Fruit fly (Drosophila melanogaster) whole organism, embryonic: ENCODE measurements around the gene Ubc6.
A peak's percentile ranks its signal among the peaks of the same experiment; 100 is the strongest.

Source experiments
- Abd-B ChIP-seq: fragments of 200-800 bp; sonication (Bioruptor generic); optimal IDR thresholded peaks from 2 replicates; lab custom pipeline; 2018; ENCODE audit warnings: missing biosample characterization, mild to moderate bottlenecking, missing genetic modification characterization, moderate library complexity
- Asciz ChIP-seq: fragments of 200-800 bp; sonication (Bioruptor generic); optimal IDR thresholded peaks from 2 replicates; lab custom pipeline; 2017; ENCODE audit warnings: missing biosample characterization, mild to moderate bottlenecking, missing genetic modification characterization, missing genetic modification reagents
- Atf-2 ChIP-seq: fragments of 200-800 bp; sonication (Bioruptor generic); optimal IDR thresholded peaks from 2 replicates; lab custom pipeline; 2016; ENCODE audit warnings: missing biosample characterization, missing genetic modification characterization
- Awh ChIP-seq: fragments of 200-800 bp; sonication (Bioruptor generic); IDR thresholded peaks from 2 replicates; pipeline ENCODE4, ENCODE4 v1.3.6; 2022; ENCODE audit warnings: missing biosample characterization, missing genetic modification characterization
- CG10267 ChIP-seq: fragments of 200-800 bp; sonication (Bioruptor generic); optimal IDR thresholded peaks from 2 replicates; lab custom pipeline; 2018; ENCODE audit warnings: missing biosample characterization, mild to moderate bottlenecking, missing genetic modification characterization, moderate library complexity
- CG11247 ChIP-seq: fragments of 200-800 bp; sonication (Bioruptor generic); IDR thresholded peaks from 2 replicates; pipeline ENCODE4 v1.3.6; 2022; ENCODE audit warnings: missing biosample characterization, missing genetic modification characterization
- CG12071 ChIP-seq: fragments of 200-800 bp; sonication (Bioruptor generic); optimal IDR thresholded peaks from 3 replicates; lab custom pipeline; 2018; ENCODE audit warnings: missing biosample characterization, mild to moderate bottlenecking, missing genetic modification characterization
- CG12391 ChIP-seq: fragments of 200-800 bp; sonication (Bioruptor generic); optimal IDR thresholded peaks from 3 replicates; lab custom pipeline; 2018; ENCODE audit warnings: missing biosample characterization, mild to moderate bottlenecking, missing genetic modification characterization, moderate library complexity
- CG12942 ChIP-seq: fragments of 200-800 bp; sonication (Bioruptor generic); optimal IDR thresholded peaks from 3 replicates; lab custom pipeline; 2016; ENCODE audit warnings: missing biosample characterization, missing genetic modification characterization
- CG14050 ChIP-seq: fragments of 200-800 bp; sonication (Bioruptor generic); IDR thresholded peaks from 3 replicates; pipeline ENCODE4 v1.3.6; 2022; ENCODE audit warnings: missing biosample characterization, missing genetic modification characterization
- CG15011 ChIP-seq: fragments of 200-800 bp; sonication (Bioruptor generic); optimal IDR thresholded peaks from 3 replicates; lab custom pipeline; 2018; ENCODE audit warnings: missing biosample characterization, mild to moderate bottlenecking, missing genetic modification characterization
- CG1647 ChIP-seq: fragments of 200-800 bp; sonication (Bioruptor generic); optimal IDR thresholded peaks from 3 replicates; lab custom pipeline; 2016; ENCODE audit warnings: missing biosample characterization, missing genetic modification characterization
- CG18619 ChIP-seq: fragments of 200-800 bp; sonication (Bioruptor generic); optimal IDR thresholded peaks from 3 replicates; lab custom pipeline; 2017; ENCODE audit warnings: missing biosample characterization, mild to moderate bottlenecking, missing genetic modification characterization
- CG2116 ChIP-seq: fragments of 200-800 bp; sonication (Bioruptor generic); optimal IDR thresholded peaks from 3 replicates; lab custom pipeline; 2018; ENCODE audit warnings: missing biosample characterization, mild to moderate bottlenecking, missing genetic modification characterization
- CG32767 ChIP-seq: fragments of 200-800 bp; sonication (Bioruptor generic); IDR thresholded peaks from 2 replicates; pipeline ENCODE4 v1.3.6; 2022; ENCODE audit warnings: missing biosample characterization, missing genetic modification characterization
- CG3407 ChIP-seq: fragments of 200-800 bp; sonication (Bioruptor generic); optimal IDR thresholded peaks from 2 replicates; lab custom pipeline; 2018; ENCODE audit warnings: missing biosample characterization, mild to moderate bottlenecking, missing genetic modification characterization
- CG6254 ChIP-seq: fragments of 200-800 bp; sonication (Bioruptor generic); optimal IDR thresholded peaks from 3 replicates; lab custom pipeline; 2017; ENCODE audit warnings: mild to moderate bottlenecking, missing biosample characterization, missing genetic modification reagents, missing genetic modification characterization
- CG6683 ChIP-seq: fragments of 200-800 bp; sonication (Bioruptor generic); optimal IDR thresholded peaks from 2 replicates; lab custom pipeline; 2017; ENCODE audit warnings: missing biosample characterization, mild to moderate bottlenecking, missing genetic modification characterization, missing genetic modification reagents
- CG7928 ChIP-seq: fragments of 200-800 bp; sonication (Bioruptor generic); optimal IDR thresholded peaks from 2 replicates; lab custom pipeline; 2017; ENCODE audit warnings: missing biosample characterization, mild to moderate bottlenecking, missing genetic modification characterization
- CG8359 ChIP-seq: fragments of 200-800 bp; sonication (Bioruptor generic); optimal IDR thresholded peaks from 2 replicates; lab custom pipeline; 2017; ENCODE audit warnings: missing biosample characterization, mild to moderate bottlenecking, missing genetic modification characterization, borderline replicate concordance
- CG8388 ChIP-seq: fragments of 200-800 bp; sonication (Bioruptor generic); optimal IDR thresholded peaks from 2 replicates; lab custom pipeline; 2019; ENCODE audit warnings: missing biosample characterization, mild to moderate bottlenecking, missing genetic modification characterization, moderate library complexity
- CG8478 ChIP-seq: fragments of >200 bp; optimal IDR thresholded peaks from 2 replicates; lab custom pipeline; 2018
- CG9437 ChIP-seq: fragments of 200-800 bp; sonication (Bioruptor generic); optimal IDR thresholded peaks from 2 replicates; lab custom pipeline; 2018; ENCODE audit warnings: missing biosample characterization, mild to moderate bottlenecking, missing genetic modification characterization
- CTCF ChIP-seq: fragments of 200-800 bp; sonication (Bioruptor generic); optimal IDR thresholded peaks from 2 replicates; lab custom pipeline; 2017; ENCODE audit warnings: missing biosample characterization, mild to moderate bottlenecking, missing genetic modification characterization, moderate library complexity
- D ChIP-seq, 2 experiments: fragments of 200-800 bp in 1 of 2; fragments of >200 bp in 1 of 2; sonication (Bioruptor generic) in 1 of 2; optimal IDR thresholded peaks; 2 replicates in 1 of 2; 3 replicates in 1 of 2; lab custom pipeline; 2017; ENCODE audit warnings: mild to moderate bottlenecking in 1 of 2, missing biosample characterization in 1 of 2, missing genetic modification characterization in 1 of 2, missing genetic modification reagents in 1 of 2
- D19B ChIP-seq: fragments of 200-800 bp; sonication (Bioruptor generic); optimal IDR thresholded peaks from 2 replicates; lab custom pipeline; 2017; ENCODE audit warnings: missing biosample characterization, mild to moderate bottlenecking, missing genetic modification characterization
- Dek ChIP-seq: fragments of 200-800 bp; sonication (Bioruptor generic); optimal IDR thresholded peaks from 3 replicates; lab custom pipeline; 2019; ENCODE audit warnings: missing biosample characterization, mild to moderate bottlenecking, missing genetic modification characterization, moderate library complexity
- Dll ChIP-seq: fragments of 200-800 bp; sonication (Bioruptor generic); IDR thresholded peaks from 4 replicates; pipeline ENCODE4 v1.3.6; 2022; ENCODE audit warnings: missing biosample characterization, missing genetic modification characterization; ENCODE audit not compliant: partially characterized antibody
- Doc2 ChIP-seq: fragments of 200-800 bp; sonication (Bioruptor generic); IDR thresholded peaks from 2 replicates; pipeline ENCODE4 v1.3.6; 2022; ENCODE audit warnings: missing biosample characterization, missing genetic modification characterization
- Fer2 ChIP-seq: fragments of 200-800 bp; sonication (Bioruptor generic); optimal IDR thresholded peaks from 2 replicates; lab custom pipeline; 2018; ENCODE audit warnings: missing biosample characterization, mild to moderate bottlenecking, missing genetic modification characterization, moderate library complexity
- Gug ChIP-seq: fragments of 200-800 bp; sonication (Bioruptor generic); IDR thresholded peaks from 4 replicates; pipeline ENCODE4 v1.3.6; 2022; ENCODE audit warnings: missing biosample characterization, missing genetic modification characterization
- Max ChIP-seq: fragments of 200-800 bp; sonication (Bioruptor generic); optimal IDR thresholded peaks from 2 replicates; lab custom pipeline; 2016; ENCODE audit warnings: missing biosample characterization, mild to moderate bottlenecking, missing genetic modification characterization
- NC2β ChIP-seq: fragments of 200-800 bp; sonication (Bioruptor generic); optimal IDR thresholded peaks from 2 replicates; lab custom pipeline; 2016; ENCODE audit warnings: missing biosample characterization, missing genetic modification characterization
- Six4 ChIP-seq: fragments of 200-800 bp; sonication (Bioruptor generic); optimal IDR thresholded peaks from 2 replicates; lab custom pipeline; 2016; ENCODE audit warnings: missing biosample characterization, missing genetic modification characterization
- cwo ChIP-seq: fragments of 200-800 bp; sonication (Bioruptor generic); optimal IDR thresholded peaks from 3 replicates; lab custom pipeline; 2017; ENCODE audit warnings: missing biosample characterization, missing genetic modification characterization, mild to moderate bottlenecking, moderate library complexity, missing genetic modification reagents
- danr ChIP-seq: fragments of 200-800 bp; sonication (Bioruptor generic); IDR thresholded peaks from 2 replicates; pipeline ENCODE4 v1.3.6; 2022; ENCODE audit warnings: missing biosample characterization, missing genetic modification characterization
- dati ChIP-seq: fragments of 200-800 bp; sonication (Bioruptor generic); IDR thresholded peaks from 2 replicates; pipeline ENCODE4 v1.3.6; 2022; ENCODE audit warnings: missing biosample characterization, missing genetic modification characterization
- exex ChIP-seq: fragments of 200-800 bp; sonication (Bioruptor generic); optimal IDR thresholded peaks from 4 replicates; lab custom pipeline; 2018; ENCODE audit warnings: missing biosample characterization, mild to moderate bottlenecking, missing genetic modification characterization, moderate library complexity
- ftz-f1 ChIP-seq: fragments of 200-800 bp; sonication (Bioruptor generic); optimal IDR thresholded peaks from 2 replicates; lab custom pipeline; 2016; ENCODE audit warnings: missing biosample characterization, missing genetic modification characterization
- klu ChIP-seq: fragments of 200-800 bp; sonication (Bioruptor generic); IDR thresholded peaks from 2 replicates; pipeline ENCODE4 v1.3.6; 2022; ENCODE audit warnings: missing biosample characterization, missing genetic modification characterization
- lab ChIP-seq: fragments of 200-800 bp; sonication (Bioruptor generic); optimal IDR thresholded peaks from 3 replicates; lab custom pipeline; 2017; ENCODE audit warnings: missing biosample characterization, missing genetic modification characterization, mild to moderate bottlenecking, moderate library complexity, missing genetic modification reagents
- mam ChIP-seq: fragments of 200-800 bp; sonication (Bioruptor generic); optimal IDR thresholded peaks from 3 replicates; lab custom pipeline; 2016; ENCODE audit warnings: missing biosample characterization, missing genetic modification characterization
- oc ChIP-seq: fragments of 200-800 bp; sonication (Bioruptor generic); optimal IDR thresholded peaks from 2 replicates; lab custom pipeline; 2018; ENCODE audit warnings: missing biosample characterization, mild to moderate bottlenecking, missing genetic modification characterization, moderate library complexity
- pita ChIP-seq: fragments of 200-800 bp; sonication (Bioruptor generic); optimal IDR thresholded peaks from 2 replicates; lab custom pipeline; 2017; ENCODE audit warnings: missing biosample characterization, mild to moderate bottlenecking, missing genetic modification characterization
- sc ChIP-seq, 3 experiments: fragments of >200 bp in 2 of 3; fragments of 200-800 bp in 1 of 3; sonication (Bioruptor generic) in 1 of 3; optimal IDR thresholded peaks; 2 replicates in 2 of 3; 3 replicates in 1 of 3; lab custom pipeline; 2017; ENCODE audit warnings: mild to moderate bottlenecking in 1 of 3, missing biosample characterization in 1 of 3, missing genetic modification characterization in 1 of 3, missing genetic modification reagents in 1 of 3
- sna ChIP-seq: fragments of 200-800 bp; sonication (Bioruptor generic); IDR thresholded peaks from 2 replicates; pipeline ENCODE4 v1.3.6; 2022; ENCODE audit warnings: missing biosample characterization, missing genetic modification characterization; ENCODE audit not compliant: partially characterized antibody
- vnd ChIP-seq: fragments of 200-800 bp; sonication (Bioruptor generic); IDR thresholded peaks from 3 replicates; pipeline ENCODE4 v1.3.6; 2022; ENCODE audit warnings: missing biosample characterization, missing genetic modification characterization; ENCODE audit not compliant: partially characterized antibody

The Ubc6 gene

dm6 chr3R:4913181-4913580 is 39.3 kb downstream of the Ubc6 start (continued):
- TF ChIP-seq sc (optimal IDR thresholded peaks at IDR 0.05; lab: Kevin White, UChicago): no peak
- TF ChIP-seq sc (GFP tag; optimal IDR thresholded peaks at IDR 0.05; lab: Kevin White, UChicago): no peak
- no peak for TF ChIP-seq sna (GFP tag; lab: Robert Waterston, UW)
- no peak for TF ChIP-seq CG15011
- TF ChIP-seq, all 482 proteins: peak for 38

dm6 chr3R:4912130-4912549 is 40.3 kb downstream of the Ubc6 start:
- peak; percentile 70 for TF ChIP-seq Dek (tag; lab: Kevin White, UChicago)
- peak; percentile 11 for TF ChIP-seq CG6683 (GFP tag; lab: Kevin White, UChicago)
- no peak for TF ChIP-seq Dll (GFP tag; lab: Robert Waterston, UW)
- TF ChIP-seq dati (GFP tag; lab: Robert Waterston, UW): no peak
- TF ChIP-seq danr (GFP tag; lab: Robert Waterston, UW): 0 out of 2 replicates have a peak, but pooled peaks have one; percentile 35
- peak; percentile 30; the same call in 1 of the 3 replicates for TF ChIP-seq CG14050 (GFP tag; lab: Robert Waterston, UW)
- peak; percentile 71 for TF ChIP-seq CG11247 (GFP tag; lab: Robert Waterston, UW)
- TF ChIP-seq CG6254: peak; percentile 24
- peak; percentile 28 for TF ChIP-seq CG10267 (tag; lab: Kevin White, UChicago)
- peak; percentile 91 for TF ChIP-seq lab
- TF ChIP-seq CG12071 (GFP tag; lab: Kevin White, UChicago): peak; percentile 72
- TF ChIP-seq CTCF (GFP tag; lab: Kevin White, UChicago): no peak
- TF ChIP-seq cwo (GFP tag; lab: Kevin White, UChicago): peak; percentile 76
- peak; percentile 31 for TF ChIP-seq CG12942 (GFP tag; lab: Kevin White, UChicago)
- peak; percentile 57; the same call in 1 of the 2 replicates for TF ChIP-seq Awh (GFP tag; lab: Robert Waterston, UW)
- peak; percentile 33 for TF ChIP-seq CG9437 (GFP tag; lab: Kevin White, UChicago)
- TF ChIP-seq CG8478 (lab: Kevin White, UChicago): no peak
- peak; percentile 55 for TF ChIP-seq CG8388
- TF ChIP-seq oc (tag; lab: Kevin White, UChicago): no peak
- peak; percentile 51 for TF ChIP-seq Fer2 (tag; lab: Kevin White, UChicago)
- peak; percentile 78 for TF ChIP-seq mam (GFP tag; lab: Kevin White, UChicago)
- TF ChIP-seq CG12391: peak; percentile 62
- TF ChIP-seq Gug (GFP tag; lab: Robert Waterston, UW): peak; percentile 74; the same call in 2 of the 4 replicates
- TF ChIP-seq vnd: no peak
- TF ChIP-seq D (optimal IDR thresholded peaks at IDR 0.05; lab: Kevin White, UChicago): no peak
- TF ChIP-seq D (GFP tag; optimal IDR thresholded peaks at IDR 0.05; lab: Kevin White, UChicago): peak; percentile 39
- TF ChIP-seq exex (tag; lab: Kevin White, UChicago): peak; percentile 69
- peak; percentile 20 for TF ChIP-seq Max (GFP tag; lab: Kevin White, UChicago)
- TF ChIP-seq klu (GFP tag; lab: Robert Waterston, UW): peak; percentile 78
- TF ChIP-seq CG18619: peak; percentile 73
- no peak for TF ChIP-seq CG7928
- TF ChIP-seq Atf-2 (GFP tag; lab: Kevin White, UChicago): peak; percentile 68
- TF ChIP-seq pita (GFP tag; lab: Kevin White, UChicago): no peak
- peak; percentile 20 for TF ChIP-seq ftz-f1
- TF ChIP-seq CG1647: peak; percentile 11
- TF ChIP-seq CG8359 (GFP tag; lab: Kevin White, UChicago): no peak
- 0 out of 2 replicates have a peak, but pooled peaks have one; percentile 14 for TF ChIP-seq Doc2 (GFP tag; lab: Robert Waterston, UW)
- TF ChIP-seq Asciz: peak; percentile 5
- TF ChIP-seq CG32767 (GFP tag; lab: Robert Waterston, UW): 0 out of 2 replicates have a peak, but pooled peaks have one; percentile 34
- TF ChIP-seq NC2β (GFP tag; lab: Kevin White, UChicago): no peak
- TF ChIP-seq D19B: peak; percentile 34
- no peak for TF ChIP-seq Abd-B
- no peak for TF ChIP-seq CG3407
- TF ChIP-seq Six4 (GFP tag; lab: Kevin White, UChicago): no peak
- peak; percentile 4 for TF ChIP-seq CG2116 (GFP tag; lab: Kevin White, UChicago)
